Worm (Caenorhabditis elegans): Measurements from ENCODE around the gene srg-39.

The srg-39 gene

DNA sequence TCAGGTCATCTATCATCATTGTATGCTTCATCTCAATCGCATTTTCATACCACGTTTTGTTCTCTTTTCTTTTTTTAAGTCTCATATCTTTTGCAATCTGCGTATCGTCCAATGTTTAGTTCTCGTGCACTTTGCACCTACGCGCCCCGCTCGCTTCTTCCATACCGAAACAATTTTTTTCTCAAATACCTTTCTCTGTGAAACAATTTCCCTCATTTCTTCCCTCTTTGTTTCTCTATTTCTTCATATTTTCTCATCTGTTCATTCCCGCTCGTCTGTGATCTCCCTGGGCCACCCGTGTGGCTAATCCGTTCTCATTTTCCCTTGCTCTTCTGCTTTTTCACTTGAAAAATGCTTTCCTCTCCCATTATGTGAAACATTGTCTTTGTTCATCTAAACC lies 11.9 kb downstream of the srg-39 start:
- peak; percentile 3 for TF ChIP-seq hlh-1 (tag; optimal IDR thresholded peaks at IDR 0.05)
- TF ChIP-seq lin-13 (tag; optimal IDR thresholded peaks at IDR 0.05): no peak
- peak; percentile 65 for TF ChIP-seq unc-120 (tag; optimal IDR thresholded peaks at IDR 0.05; ENCODE audit: poor library complexity, severe bottlenecking)
- no peak for TF ChIP-seq ceh-39 (tag; optimal IDR thresholded peaks at IDR 0.05)

DNA sequence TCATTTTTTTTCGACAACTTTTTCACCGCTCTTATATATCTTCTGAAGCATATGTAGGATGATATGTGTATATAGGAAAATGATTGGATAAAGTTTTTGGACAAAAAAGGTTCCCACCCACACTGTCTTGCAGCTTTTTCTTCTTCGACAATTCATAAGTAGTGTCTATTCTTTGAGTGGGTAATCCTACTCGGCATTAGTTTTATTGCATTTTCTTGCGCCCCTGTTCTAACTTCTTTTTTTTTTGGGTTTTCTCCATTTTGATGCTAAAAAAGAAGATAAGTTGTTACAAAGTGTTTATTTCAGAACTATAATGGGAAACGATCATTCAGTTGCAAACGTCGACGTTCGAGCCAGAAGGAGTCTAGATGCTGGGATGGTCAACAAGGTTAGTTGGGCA lies 17.9 kb downstream of the srg-39 start, which contains the start of gene glb-3:
glb-3 (plus strand) TSS at position 301 of the 400 bp plus-strand sequence.
- TF ChIP-seq lsy-2 (tag; optimal IDR thresholded peaks at IDR 0.05): no peak
- TF ChIP-seq nhr-2 (tag; optimal IDR thresholded peaks at IDR 0.05): no peak
- TF ChIP-seq bed-3 (GFP tag; optimal IDR thresholded peaks at IDR 0.05): no peak
- no peak for TF ChIP-seq sptf-1 (tag; optimal IDR thresholded peaks at IDR 0.05)
- TF ChIP-seq blmp-1 (tag; optimal IDR thresholded peaks at IDR 0.05): no peak
- TF ChIP-seq drap-1 (GFP tag; optimal IDR thresholded peaks at IDR 0.05): no peak
- no peak for TF ChIP-seq tbx-8 (GFP tag; optimal IDR thresholded peaks at IDR 0.05)
- no peak for TF ChIP-seq nhr-237 (tag; optimal IDR thresholded peaks at IDR 0.05)
- no peak for TF ChIP-seq lin-32 (GFP tag; optimal IDR thresholded peaks at IDR 0.05)
- no peak for TF ChIP-seq unc-39 (tag; optimal IDR thresholded peaks at IDR 0.05)
- TF ChIP-seq ceh-39 (tag; optimal IDR thresholded peaks at IDR 0.05): no peak
- no peak for TF ChIP-seq ham-2 (GFP tag; optimal IDR thresholded peaks at IDR 0.05)
- no peak for TF ChIP-seq mls-2 (tag; optimal IDR thresholded peaks at IDR 0.05)
- no peak for TF ChIP-seq ztf-11 (tag; optimal IDR thresholded peaks at IDR 0.05)
- no peak for TF ChIP-seq zip-8 (tag; optimal IDR thresholded peaks at IDR 0.05)
- no peak for TF ChIP-seq unc-120 (tag; optimal IDR thresholded peaks at IDR 0.05; ENCODE audit: poor library complexity, severe bottlenecking)

DNA sequence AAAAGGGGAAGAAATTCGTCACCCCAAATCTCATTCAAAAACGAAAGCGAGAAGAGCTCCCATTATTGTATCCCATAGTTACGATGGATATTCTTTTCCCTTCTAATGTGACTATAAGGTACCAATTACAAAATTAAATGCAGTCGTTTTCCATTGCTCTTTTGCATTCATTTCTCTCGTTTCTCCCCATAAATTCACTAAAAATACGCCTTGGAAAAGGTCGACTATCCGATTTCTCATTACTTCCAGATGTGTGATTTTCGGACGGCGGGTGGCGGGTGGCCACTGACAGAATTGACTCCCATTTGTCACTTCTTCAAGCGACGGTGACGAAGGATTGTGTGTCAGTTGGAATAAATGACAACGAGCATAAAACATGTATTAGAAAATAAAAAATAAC lies 18.7 kb downstream of the srg-39 start:
- TF ChIP-seq nhr-76 (tag; optimal IDR thresholded peaks at IDR 0.05) (no peak), unc-120 (tag; optimal IDR thresholded peaks at IDR 0.05; ENCODE audit: poor library complexity, severe bottlenecking) (no peak), elt-1 (tag; optimal IDR thresholded peaks at IDR 0.05; ENCODE audit: borderline replicate concordance, insufficient read depth) (no peak), lin-32 (GFP tag; optimal IDR thresholded peaks at IDR 0.05) (no peak), mab-5 (tag; optimal IDR thresholded peaks at IDR 0.05) (no peak), bed-3 (GFP tag; optimal IDR thresholded peaks at IDR 0.05) (no peak), mep-1 (tag; optimal IDR thresholded peaks at IDR 0.05) (no peak), pha-4 (tag; optimal IDR thresholded peaks at IDR 0.05) (no peak), lsy-2 (tag; optimal IDR thresholded peaks at IDR 0.05) (no peak), flh-1 (GFP tag; optimal IDR thresholded peaks at IDR 0.05) (no peak), zip-8 (tag; optimal IDR thresholded peaks at IDR 0.05) (no peak), blmp-1 (tag; optimal IDR thresholded peaks at IDR 0.05) (no peak), snpc-4 (tag; optimal IDR thresholded peaks at IDR 0.05) (no peak), ceh-39 (tag; optimal IDR thresholded peaks at IDR 0.05) (no peak), nhr-28 (tag; optimal IDR thresholded peaks at IDR 0.05) (no peak), ham-2 (GFP tag; optimal IDR thresholded peaks at IDR 0.05) (no peak), nhr-12 (tag; optimal IDR thresholded peaks at IDR 0.05) (no peak), sptf-1 (tag; optimal IDR thresholded peaks at IDR 0.05) (no peak), ztf-11 (tag; optimal IDR thresholded peaks at IDR 0.05) (no peak), M03D4.4 (tag; optimal IDR thresholded peaks at IDR 0.05) (no peak)

DNA sequence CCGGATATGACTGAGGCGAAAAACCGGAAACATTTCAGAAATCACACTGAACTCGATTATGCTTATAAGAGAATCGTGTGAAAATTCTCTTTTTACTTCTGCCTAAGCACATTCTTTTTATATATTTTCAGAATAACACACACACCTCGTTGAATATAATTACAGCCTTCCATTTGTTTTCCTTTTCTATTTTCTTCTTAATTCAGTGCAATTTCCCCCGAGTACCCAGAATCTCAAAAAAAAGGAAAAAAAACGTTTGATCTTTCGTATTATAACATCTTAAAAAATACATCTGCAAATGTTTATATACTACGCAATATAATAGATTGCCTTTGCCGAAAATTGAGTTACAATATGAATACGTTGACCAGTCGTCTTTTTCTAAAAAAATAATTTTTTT lies 20.4 kb downstream of the srg-39 start:
- TF ChIP-seq unc-120 (tag; optimal IDR thresholded peaks at IDR 0.05; ENCODE audit: poor library complexity, severe bottlenecking): no peak
- no peak for TF ChIP-seq ces-1 (GFP tag; optimal IDR thresholded peaks at IDR 0.05)
- TF ChIP-seq lsy-2 (tag; optimal IDR thresholded peaks at IDR 0.05): no peak
- TF ChIP-seq mep-1 (tag; optimal IDR thresholded peaks at IDR 0.05): no peak
- no peak for TF ChIP-seq bed-3 (GFP tag; optimal IDR thresholded peaks at IDR 0.05)
- no peak for TF ChIP-seq nhr-237 (tag; optimal IDR thresholded peaks at IDR 0.05)
- no peak for TF ChIP-seq nhr-2 (tag; optimal IDR thresholded peaks at IDR 0.05)
- TF ChIP-seq blmp-1 (tag; optimal IDR thresholded peaks at IDR 0.05): no peak
- no peak for TF ChIP-seq ceh-39 (tag; optimal IDR thresholded peaks at IDR 0.05)

ce11 chrV:11127197-11127596 lies 25.0 kb downstream of the srg-39 start, which contains the start of gene jmjd-5:
Gene jmjd-5, plus strand, starts transcription at chrV:11127497.
- no peak for TF ChIP-seq elt-3 (tag; optimal IDR thresholded peaks at IDR 0.05)
- TF ChIP-seq ces-1 (GFP tag; optimal IDR thresholded peaks at IDR 0.05): no peak
- no peak for TF ChIP-seq flh-1 (GFP tag; optimal IDR thresholded peaks at IDR 0.05)
- TF ChIP-seq mep-1 (tag; optimal IDR thresholded peaks at IDR 0.05): no peak
- TF ChIP-seq mab-5 (tag; optimal IDR thresholded peaks at IDR 0.05): no peak

DNA sequence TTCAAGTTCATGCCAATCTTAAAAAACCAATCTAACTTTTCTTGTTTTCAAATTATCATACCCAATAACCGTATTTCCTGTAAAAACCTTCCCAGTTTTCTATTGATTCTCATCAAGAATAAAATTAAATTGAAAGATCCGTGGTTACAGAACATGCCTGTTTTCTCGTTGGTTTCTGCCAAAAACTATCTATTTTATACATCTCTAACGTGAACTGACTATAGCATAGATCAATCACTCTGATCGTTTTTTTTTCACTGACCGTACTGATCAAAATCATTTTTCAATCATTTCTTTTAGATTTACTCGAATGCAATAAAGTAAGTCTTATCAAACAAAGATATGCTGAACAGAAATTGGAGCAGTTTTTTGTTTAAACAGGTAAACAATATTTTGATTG lies 27.3 kb downstream of the srg-39 start, which contains the start of gene C06H2.2:
C06H2.2 (plus strand) TSS at position 301 of the 400 bp plus-strand sequence.
- TF ChIP-seq pha-4 (tag; optimal IDR thresholded peaks at IDR 0.05): no peak
- no peak for TF ChIP-seq ceh-39 (tag; optimal IDR thresholded peaks at IDR 0.05)
- no peak for TF ChIP-seq lin-13 (tag; optimal IDR thresholded peaks at IDR 0.05)
- TF ChIP-seq snpc-4 (tag; optimal IDR thresholded peaks at IDR 0.05): no peak
- TF ChIP-seq nhr-237 (tag; optimal IDR thresholded peaks at IDR 0.05): no peak
- TF ChIP-seq ceh-43 (GFP tag; optimal IDR thresholded peaks at IDR 0.05): no peak
- TF ChIP-seq ham-2 (GFP tag; optimal IDR thresholded peaks at IDR 0.05): no peak
- no peak for TF ChIP-seq nhr-76 (tag; optimal IDR thresholded peaks at IDR 0.05)
- TF ChIP-seq ztf-11 (tag; optimal IDR thresholded peaks at IDR 0.05): no peak
- no peak for TF ChIP-seq drap-1 (GFP tag; optimal IDR thresholded peaks at IDR 0.05)
- no peak for TF ChIP-seq M03D4.4 (tag; optimal IDR thresholded peaks at IDR 0.05)
- TF ChIP-seq ceh-83 (GFP tag; optimal IDR thresholded peaks at IDR 0.05): no peak
- no peak for TF ChIP-seq sptf-1 (tag; optimal IDR thresholded peaks at IDR 0.05)
- no peak for TF ChIP-seq nhr-2 (tag; optimal IDR thresholded peaks at IDR 0.05)
- no peak for TF ChIP-seq sem-2 (GFP tag; optimal IDR thresholded peaks at IDR 0.05)
- TF ChIP-seq blmp-1 (tag; optimal IDR thresholded peaks at IDR 0.05): no peak
